Fruit fly (Drosophila melanogaster): Measurements from ENCODE around the gene CG7730.

dm6 chr3L:17007945-17008344, 19.4 kb upstream of the CG7730 start:
- no peak for TF ChIP-seq CG8478 (optimal IDR thresholded peaks at IDR 0.05)
- TF ChIP-seq CTCF (optimal IDR thresholded peaks at IDR 0.05): no peak

All from S2 (cell line).